Worm (Caenorhabditis elegans): ENCODE data around the gene F33H12.1.
"Not testable (repeated sequence)": the region's sequence is repeated elsewhere in the genome, so short reads cannot be mapped to it uniquely, and the experiment has no call there.

DNA sequence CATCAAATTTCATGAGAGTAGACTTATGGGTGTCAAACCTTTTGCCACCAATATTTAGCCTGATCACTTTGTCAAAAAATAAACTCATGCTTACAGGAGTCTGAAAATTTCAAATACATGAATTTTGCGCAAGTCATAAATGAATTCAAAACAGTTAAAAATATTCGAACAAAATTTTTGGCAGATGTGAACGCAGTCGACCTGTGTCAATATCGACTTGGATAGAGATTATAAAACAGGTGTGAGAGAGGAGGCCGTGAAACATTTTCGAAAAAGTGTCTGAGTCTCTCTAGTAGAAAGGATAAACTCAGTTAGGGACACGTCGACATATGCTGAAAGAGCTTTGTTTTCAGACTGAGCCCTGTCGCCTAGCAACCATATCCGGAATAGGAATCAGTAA, 46.5 kb downstream of the F33H12.1 start, which contains the start of gene F22E5.12:
- not testable (repeated sequence) for TF ChIP-seq pha-4 (tag; optimal IDR thresholded peaks at IDR 0.05); ets-4 (GFP tag; optimal IDR thresholded peaks at IDR 0.05); nhr-179 (tag; optimal IDR thresholded peaks at IDR 0.05); ama-1 (optimal IDR thresholded peaks at IDR 0.05); ama-1 (GFP tag; optimal IDR thresholded peaks at IDR 0.05); K11D2.4 (GFP tag; IDR thresholded peaks at IDR 0.05); nfya-2 (GFP tag; IDR thresholded peaks at IDR 0.05); ztf-3 (GFP tag; optimal IDR thresholded peaks at IDR 0.05); unc-62 (GFP tag; optimal IDR thresholded peaks at IDR 0.05)
